Worm (Caenorhabditis elegans): ENCODE results near the gene F11A5.9.

ce11 chrV:16183357-16183756 lies 31.3 kb upstream of the F11A5.9 start, which contains the start of gene srz-14:
- TF ChIP-seq him-1 (tag; optimal IDR thresholded peaks at IDR 0.05) = no peak
- TF ChIP-seq dao-5 (tag; optimal IDR thresholded peaks at IDR 0.05) = no peak
